Worm (Caenorhabditis elegans): Measurements from ENCODE around the gene gsy-1.

DNA sequence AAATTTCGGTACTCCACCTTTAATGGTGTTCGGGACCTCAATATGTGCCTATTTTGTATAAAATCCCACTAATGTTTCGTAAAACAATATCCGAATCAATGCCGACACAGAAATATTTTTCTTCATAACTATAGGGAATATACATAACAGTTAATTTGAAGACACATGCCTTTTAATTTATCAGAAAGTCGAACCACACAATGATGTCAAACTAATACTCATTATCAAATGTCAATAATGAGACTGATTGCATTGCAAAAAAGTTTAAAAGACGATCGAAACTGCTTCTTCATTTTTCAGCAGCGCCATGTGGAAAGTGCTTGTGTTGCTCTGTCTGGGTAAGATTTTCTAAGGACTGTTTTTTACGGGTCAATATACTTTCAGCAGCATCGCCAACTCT lies 23.1 kb upstream of the gsy-1 start, which contains the start of gene clec-65:
- TF ChIP-seq snpc-4 (tag; optimal IDR thresholded peaks at IDR 0.05) (no peak), mdl-1 (tag; optimal IDR thresholded peaks at IDR 0.05) (no peak), R02D3.7 (tag; optimal IDR thresholded peaks at IDR 0.05) (no peak), elt-1 (tag; optimal IDR thresholded peaks at IDR 0.05) (no peak), unc-39 (tag; optimal IDR thresholded peaks at IDR 0.05) (no peak), ztf-4 (tag; optimal IDR thresholded peaks at IDR 0.05) (no peak), lin-39 (tag; optimal IDR thresholded peaks at IDR 0.05) (no peak)
